Fruit fly (Drosophila melanogaster): Measurements from ENCODE around the gene CG42394.

The CG42394 gene

dm6 chr3R:10884031-10884677, 34.5 kb downstream of the CG42394 start (continued):
- no peak for TF ChIP-seq btn (GFP tag; optimal IDR thresholded peaks at IDR 0.05)
- peak; percentile 60; the same call in 1 of the 3 replicates for TF ChIP-seq Optix (GFP tag; IDR thresholded peaks at IDR 0.05)
- no peak for TF ChIP-seq CG2116 (GFP tag; optimal IDR thresholded peaks at IDR 0.05)
- peak; percentile 26; the same call in 1 of the 2 replicates for TF ChIP-seq Dref (GFP tag; IDR thresholded peaks at IDR 0.05)
- TF ChIP-seq CG11696 (GFP tag; IDR thresholded peaks at IDR 0.05) = peak; percentile 70
- peak; percentile 79; the same call in 2 of the 3 replicates for TF ChIP-seq ken (GFP tag; IDR thresholded peaks at IDR 0.05)
- no peak for TF ChIP-seq aop (GFP tag; IDR thresholded peaks at IDR 0.05)
- TF ChIP-seq Atf-2 (GFP tag; optimal IDR thresholded peaks at IDR 0.05) = no peak
- peak; percentile 76 for TF ChIP-seq PHDP (tag; optimal IDR thresholded peaks at IDR 0.05)
- peak; percentile 68; the same call in 1 of the 2 replicates for TF ChIP-seq Xrp1 (GFP tag; IDR thresholded peaks at IDR 0.05)
- TF ChIP-seq CG3838 (GFP tag; optimal IDR thresholded peaks at IDR 0.05) = no peak
- no peak for TF ChIP-seq maf-S (GFP tag; optimal IDR thresholded peaks at IDR 0.05)
- TF ChIP-seq CG17361 (GFP tag; IDR thresholded peaks at IDR 0.05) = peak; percentile 69
- TF ChIP-seq CG11398 (GFP tag; optimal IDR thresholded peaks at IDR 0.05) = no peak
- peak; percentile 34 for TF ChIP-seq CG8388 (GFP tag; optimal IDR thresholded peaks at IDR 0.05)
- peak; percentile 64; the same call in 1 of the 2 replicates for TF ChIP-seq bowl (GFP tag; IDR thresholded peaks at IDR 0.05)
- peak; percentile 84 for TF ChIP-seq rib (GFP tag; IDR thresholded peaks at IDR 0.05)
- no peak for TF ChIP-seq NC2α (GFP tag; optimal IDR thresholded peaks at IDR 0.05)
- TF ChIP-seq Tbp (GFP tag; optimal IDR thresholded peaks at IDR 0.05) = no peak
- TF ChIP-seq CG14667 (GFP tag; IDR thresholded peaks at IDR 0.05) = peak; percentile 65
- TF ChIP-seq CG8290 (GFP tag; optimal IDR thresholded peaks at IDR 0.05) = no peak
- peak in 1 of 2 experiments; percentile 71 for TF ChIP-seq CG8290 (tag; optimal IDR thresholded peaks at IDR 0.05)
- TF ChIP-seq bab2 (GFP tag; optimal IDR thresholded peaks at IDR 0.05) = peak; percentile 19
- TF ChIP-seq Hey (tag; optimal IDR thresholded peaks at IDR 0.05) = no peak
- TF ChIP-seq Hr51 (GFP tag; optimal IDR thresholded peaks at IDR 0.05) = peak in 1 of 2 experiments; percentile 79
- TF ChIP-seq CG4617 (GFP tag; optimal IDR thresholded peaks at IDR 0.05; ENCODE audit: borderline replicate concordance) = no peak
- TF ChIP-seq CG12219 (GFP tag; optimal IDR thresholded peaks at IDR 0.05) = peak; percentile 51
- no peak for TF ChIP-seq CG1529 (GFP tag; optimal IDR thresholded peaks at IDR 0.05)
- TF ChIP-seq Kr (GFP tag; optimal IDR thresholded peaks at IDR 0.05) = no peak
- TF ChIP-seq Med (GFP tag) = peak; percentile 88
- no peak for TF ChIP-seq yki (optimal IDR thresholded peaks at IDR 0.05)
- no peak for TF ChIP-seq ftz-f1 (GFP tag; optimal IDR thresholded peaks at IDR 0.05)
- TF ChIP-seq CG17568 (GFP tag; optimal IDR thresholded peaks at IDR 0.05) = peak; percentile 16
- TF ChIP-seq Xbp1 (GFP tag; optimal IDR thresholded peaks at IDR 0.05) = peak; percentile 50
- TF ChIP-seq vnd (GFP tag; IDR thresholded peaks at IDR 0.05; ENCODE audit: partially characterized antibody) = no peak
- peak; percentile 86 for TF ChIP-seq CG18599 (GFP tag; optimal IDR thresholded peaks at IDR 0.05)
- no peak for TF ChIP-seq dmrt11E (tag; optimal IDR thresholded peaks at IDR 0.05)
- no peak for TF ChIP-seq Hr39 (optimal IDR thresholded peaks at IDR 0.05)
- TF ChIP-seq jigr1 (GFP tag; IDR thresholded peaks at IDR 0.05) = peak; percentile 63
- TF ChIP-seq ato (GFP tag; IDR thresholded peaks at IDR 0.05; ENCODE audit: partially characterized antibody) = no peak
- TF ChIP-seq CG3281 (GFP tag; optimal IDR thresholded peaks at IDR 0.05) = peak; percentile 87
- TF ChIP-seq tin (GFP tag; optimal IDR thresholded peaks at IDR 0.05) = peak; percentile 18
- TF ChIP-seq chinmo (GFP tag; IDR thresholded peaks at IDR 0.05; ENCODE audit: partially characterized antibody) = 0 out of 4 replicates have a peak, but pooled peaks have one; percentile 54
- peak; percentile 25 for TF ChIP-seq gro (GFP tag; optimal IDR thresholded peaks at IDR 0.05)
- TF ChIP-seq CG18262 (tag; optimal IDR thresholded peaks at IDR 0.05) = peak; percentile 64
- no peak for TF ChIP-seq pros (GFP tag; optimal IDR thresholded peaks at IDR 0.05)
- peak; percentile 9; the same call in 1 of the 2 replicates for TF ChIP-seq Gsc (GFP tag; IDR thresholded peaks at IDR 0.05)
- peak; percentile 65 for TF ChIP-seq ind (GFP tag; optimal IDR thresholded peaks at IDR 0.05)
- no peak for TF ChIP-seq CG17802 (tag; optimal IDR thresholded peaks at IDR 0.05)
- no peak for TF ChIP-seq Sry-δ (GFP tag; optimal IDR thresholded peaks at IDR 0.05)
- TF ChIP-seq Awh (GFP tag; IDR thresholded peaks at IDR 0.05) = peak; percentile 89

Data from whole organism, embryonic.